Fruit fly (Drosophila melanogaster): ENCODE results near the gene Dbct.

Gene Dbct

dm6 chrX:15076038-15076575, 9.8 kb upstream of the Dbct start, which contains the start of gene Lsd-2 (continued):
- TF ChIP-seq CG7963 (GFP tag; IDR thresholded peaks at IDR 0.05; ENCODE audit: partially characterized antibody): no peak
- TF ChIP-seq mam (GFP tag; optimal IDR thresholded peaks at IDR 0.05): peak; percentile 27
- no peak for TF ChIP-seq E2f1 (GFP tag; IDR thresholded peaks at IDR 0.05)
- TF ChIP-seq Dfd (GFP tag; optimal IDR thresholded peaks at IDR 0.05): no peak
- peak; percentile 5 for TF ChIP-seq CG7839 (tag; optimal IDR thresholded peaks at IDR 0.05)
- no peak for TF ChIP-seq seq (GFP tag; IDR thresholded peaks at IDR 0.05)
- peak; percentile 13 for TF ChIP-seq CG17359 (tag; optimal IDR thresholded peaks at IDR 0.05)
- TF ChIP-seq unpg (GFP tag; optimal IDR thresholded peaks at IDR 0.05): no peak
- no peak for TF ChIP-seq Ada2b (GFP tag; IDR thresholded peaks at IDR 0.05)
- no peak for TF ChIP-seq insv (GFP tag; optimal IDR thresholded peaks at IDR 0.05)
- no peak; the same call in 1 of the 2 replicates for TF ChIP-seq MBD-R2 (GFP tag; IDR thresholded peaks at IDR 0.05)
- TF ChIP-seq sug (tag; optimal IDR thresholded peaks at IDR 0.05): peak; percentile 29
- TF ChIP-seq CG10979 (tag; optimal IDR thresholded peaks at IDR 0.05): no peak
- no peak for TF ChIP-seq kah (GFP tag; optimal IDR thresholded peaks at IDR 0.05)
- TF ChIP-seq CG1603 (tag; optimal IDR thresholded peaks at IDR 0.05): peak; percentile 20
- TF ChIP-seq CG11560 (tag; IDR thresholded peaks at IDR 0.05): no peak
- TF ChIP-seq tio (GFP tag; optimal IDR thresholded peaks at IDR 0.05): no peak
- peak; percentile 63 for TF ChIP-seq Sox100B (GFP tag; optimal IDR thresholded peaks at IDR 0.05)
- no peak for TF ChIP-seq Opbp (GFP tag; IDR thresholded peaks at IDR 0.05; ENCODE audit: partially characterized antibody)
- no peak for TF ChIP-seq CG6854 (GFP tag; optimal IDR thresholded peaks at IDR 0.05)
- no peak for TF ChIP-seq Dref (GFP tag; IDR thresholded peaks at IDR 0.05)
- TF ChIP-seq CG4328 (GFP tag; optimal IDR thresholded peaks at IDR 0.05): peak; percentile 39
- TF ChIP-seq CG10321 (GFP tag; IDR thresholded peaks at IDR 0.05): no peak
- no peak for TF ChIP-seq CG7928 (GFP tag; optimal IDR thresholded peaks at IDR 0.05)
- TF ChIP-seq CG6272 (GFP tag; IDR thresholded peaks at IDR 0.05): no peak
- TF ChIP-seq sens-2 (GFP tag; IDR thresholded peaks at IDR 0.05): no peak
- no peak for TF ChIP-seq CG7357 (GFP tag; IDR thresholded peaks at IDR 0.05)
- no peak for TF ChIP-seq gfzf (GFP tag; optimal IDR thresholded peaks at IDR 0.05)
- TF ChIP-seq CG34224 (GFP tag; IDR thresholded peaks at IDR 0.05; ENCODE audit: partially characterized antibody): 0 out of 3 replicates have a peak, but pooled peaks have one; percentile 22
- 0 out of 2 replicates have a peak, but pooled peaks have one; percentile 17 for TF ChIP-seq CG10366 (GFP tag; IDR thresholded peaks at IDR 0.05)
- peak; percentile 45 for TF ChIP-seq CG12071 (GFP tag; optimal IDR thresholded peaks at IDR 0.05)
- no peak for TF ChIP-seq Ravus (GFP tag; IDR thresholded peaks at IDR 0.05)
- peak; percentile 17 for TF ChIP-seq slp2 (GFP tag; optimal IDR thresholded peaks at IDR 0.05)
- no peak for TF ChIP-seq CG6683 (GFP tag; optimal IDR thresholded peaks at IDR 0.05)
- TF ChIP-seq usp (GFP tag; optimal IDR thresholded peaks at IDR 0.05): no peak
- TF ChIP-seq so (GFP tag; IDR thresholded peaks at IDR 0.05): no peak
- TF ChIP-seq ranshi (GFP tag; IDR thresholded peaks at IDR 0.05): no peak
- TF ChIP-seq run (tag; optimal IDR thresholded peaks at IDR 0.05): no peak
- no peak for TF ChIP-seq CG10565 (GFP tag; optimal IDR thresholded peaks at IDR 0.05)
- TF ChIP-seq lilli (GFP tag; optimal IDR thresholded peaks at IDR 0.05): peak; percentile 42
- TF ChIP-seq CG8478 (optimal IDR thresholded peaks at IDR 0.05): no peak
- peak; percentile 79 for TF ChIP-seq p53 (GFP tag; optimal IDR thresholded peaks at IDR 0.05)
- no peak for TF ChIP-seq CG5180 (GFP tag; optimal IDR thresholded peaks at IDR 0.05)
- TF ChIP-seq CG12219 (GFP tag; optimal IDR thresholded peaks at IDR 0.05): no peak
- no peak for TF ChIP-seq CG18262 (tag; optimal IDR thresholded peaks at IDR 0.05)
- TF ChIP-seq D (optimal IDR thresholded peaks at IDR 0.05): no peak
- no peak for TF ChIP-seq D (GFP tag; optimal IDR thresholded peaks at IDR 0.05)
- TF ChIP-seq Med (GFP tag): peak; percentile 86
- no peak for TF ChIP-seq CG2889 (GFP tag; IDR thresholded peaks at IDR 0.05)
- no peak for TF ChIP-seq H2.0 (GFP tag; IDR thresholded peaks at IDR 0.05)
- peak; percentile 24 for TF ChIP-seq HHEX (GFP tag; optimal IDR thresholded peaks at IDR 0.05)
- peak; percentile 27 for TF ChIP-seq ftz-f1 (GFP tag; optimal IDR thresholded peaks at IDR 0.05)

Measured in whole organism, embryonic.